Fruit fly (Drosophila melanogaster) whole organism, embryonic: ENCODE measurements around the gene CG1143.
A peak's percentile ranks its signal among the peaks of the same experiment; 100 is the strongest.

ENCODE experiments used
- Antp ChIP-seq: fragments of 200-800 bp; sonication (Bioruptor generic); optimal IDR thresholded peaks from 3 replicates; lab custom pipeline; 2016; ENCODE audit warnings: missing biosample characterization, missing genetic modification characterization
- Atf6 ChIP-seq: fragments of 200-800 bp; sonication (Bioruptor generic); IDR thresholded peaks from 2 replicates; pipeline ENCODE4 v1.3.6; 2022; ENCODE audit warnings: missing biosample characterization, missing genetic modification characterization
- B-H2 ChIP-seq: fragments of 200-800 bp; sonication (Bioruptor generic); optimal IDR thresholded peaks from 2 replicates; lab custom pipeline; 2018; ENCODE audit warnings: missing biosample characterization, mild to moderate bottlenecking, missing genetic modification characterization
- CG11247 ChIP-seq: fragments of 200-800 bp; sonication (Bioruptor generic); IDR thresholded peaks from 2 replicates; pipeline ENCODE4 v1.3.6; 2022; ENCODE audit warnings: missing biosample characterization, missing genetic modification characterization
- CG11504 ChIP-seq: fragments of 200-800 bp; sonication (Bioruptor generic); optimal IDR thresholded peaks from 3 replicates; lab custom pipeline; 2019; ENCODE audit warnings: missing biosample characterization, mild to moderate bottlenecking, missing genetic modification characterization, moderate library complexity
- CG12155 ChIP-seq: fragments of 200-800 bp; sonication (Bioruptor generic); optimal IDR thresholded peaks from 3 replicates; lab custom pipeline; 2016; ENCODE audit warnings: missing biosample characterization, missing genetic modification characterization
- CG12942 ChIP-seq: fragments of 200-800 bp; sonication (Bioruptor generic); optimal IDR thresholded peaks from 3 replicates; lab custom pipeline; 2016; ENCODE audit warnings: missing biosample characterization, missing genetic modification characterization
- CG14710 ChIP-seq: fragments of 200-800 bp; sonication (Bioruptor generic); optimal IDR thresholded peaks from 3 replicates; lab custom pipeline; 2019; ENCODE audit warnings: missing biosample characterization, mild to moderate bottlenecking, missing genetic modification characterization, moderate library complexity
- CG17186 ChIP-seq: fragments of 200-800 bp; sonication (Bioruptor generic); optimal IDR thresholded peaks from 3 replicates; lab custom pipeline; 2017; ENCODE audit warnings: missing biosample characterization, missing genetic modification reagents, missing genetic modification characterization
- CG30431 ChIP-seq: fragments of 200-800 bp; sonication (Bioruptor generic); optimal IDR thresholded peaks from 2 replicates; lab custom pipeline; 2017; ENCODE audit warnings: missing biosample characterization, missing genetic modification characterization
- CG31441 ChIP-seq: fragments of 200-800 bp; sonication (Bioruptor generic); IDR thresholded peaks from 2 replicates; pipeline ENCODE4 v1.3.6; 2022; ENCODE audit warnings: missing biosample characterization, missing genetic modification characterization
- CG3281 ChIP-seq: fragments of 200-800 bp; sonication (Bioruptor generic); optimal IDR thresholded peaks from 3 replicates; lab custom pipeline; 2017; ENCODE audit warnings: missing biosample characterization, mild to moderate bottlenecking, missing genetic modification characterization
- CG8388 ChIP-seq: fragments of 200-800 bp; sonication (Bioruptor generic); optimal IDR thresholded peaks from 2 replicates; lab custom pipeline; 2019; ENCODE audit warnings: missing biosample characterization, mild to moderate bottlenecking, missing genetic modification characterization, moderate library complexity
- CG8765 ChIP-seq: fragments of 200-800 bp; sonication (Bioruptor generic); IDR thresholded peaks from 2 replicates; pipeline ENCODE4 v1.3.6; 2022; ENCODE audit warnings: missing biosample characterization, missing genetic modification characterization
- CG9437 ChIP-seq: fragments of 200-800 bp; sonication (Bioruptor generic); optimal IDR thresholded peaks from 2 replicates; lab custom pipeline; 2018; ENCODE audit warnings: missing biosample characterization, mild to moderate bottlenecking, missing genetic modification characterization
- CG9797 ChIP-seq: fragments of 200-800 bp; sonication (Bioruptor generic); optimal IDR thresholded peaks from 3 replicates; lab custom pipeline; 2018; ENCODE audit warnings: missing biosample characterization, mild to moderate bottlenecking, missing genetic modification characterization
- Dad ChIP-seq: fragments of 200-800 bp; sonication (Bioruptor generic); optimal IDR thresholded peaks from 3 replicates; lab custom pipeline; 2016; ENCODE audit warnings: missing biosample characterization, missing genetic modification characterization
- Dref ChIP-seq: fragments of 200-800 bp; sonication (Bioruptor generic); IDR thresholded peaks from 2 replicates; pipeline ENCODE4 v1.3.6; 2022; ENCODE audit warnings: missing biosample characterization, missing genetic modification characterization
- E2f2 ChIP-seq: fragments of 200-800 bp; sonication (Bioruptor generic); IDR thresholded peaks from 2 replicates; pipeline ENCODE4 v1.3.6; 2022; ENCODE audit warnings: missing biosample characterization, missing genetic modification characterization
- H15 ChIP-seq: fragments of 200-800 bp; sonication (Bioruptor generic); IDR thresholded peaks from 3 replicates; pipeline ENCODE4 v1.3.6; 2022; ENCODE audit warnings: missing biosample characterization, missing genetic modification characterization
- HmgZ ChIP-seq: fragments of 200-800 bp; sonication (Bioruptor generic); optimal IDR thresholded peaks from 2 replicates; lab custom pipeline; 2018; ENCODE audit warnings: missing biosample characterization, mild to moderate bottlenecking, missing genetic modification characterization
- Hr39 ChIP-seq: fragments of >200 bp; optimal IDR thresholded peaks from 2 replicates; lab custom pipeline; 2017
- Lpt ChIP-seq: fragments of >200 bp; optimal IDR thresholded peaks from 2 replicates; lab custom pipeline; 2018; ENCODE audit warnings: missing biosample characterization, missing genetic modification characterization
- Optix ChIP-seq: fragments of 200-800 bp; sonication (Bioruptor generic); IDR thresholded peaks from 3 replicates; pipeline ENCODE4 v1.3.6; 2022; ENCODE audit warnings: missing biosample characterization, missing genetic modification characterization
- PHDP ChIP-seq: fragments of 200-800 bp; sonication (Bioruptor generic); optimal IDR thresholded peaks from 3 replicates; lab custom pipeline; 2018; ENCODE audit warnings: missing biosample characterization, mild to moderate bottlenecking, missing genetic modification characterization, moderate library complexity
- Pdp1 ChIP-seq, 2 experiments: fragments of 200-800 bp; sonication (Bioruptor generic); optimal IDR thresholded peaks; 3 replicates each; lab custom pipeline; 2016; ENCODE audit warnings: missing biosample characterization in 2 of 2, missing genetic modification characterization in 2 of 2, mild to moderate bottlenecking in 1 of 2, moderate library complexity in 1 of 2
- Ptx1 ChIP-seq: fragments of 200-800 bp; sonication (Bioruptor generic); IDR thresholded peaks from 2 replicates; pipeline ENCODE4 v1.3.6; 2022; ENCODE audit warnings: missing biosample characterization, missing genetic modification characterization
- Ravus ChIP-seq: fragments of 200-800 bp; sonication (Bioruptor generic); IDR thresholded peaks from 2 replicates; pipeline ENCODE4 v1.3.6; 2022; ENCODE audit warnings: missing biosample characterization, missing genetic modification characterization
- Sry-δ ChIP-seq: fragments of 200-800 bp; sonication (Bioruptor generic); optimal IDR thresholded peaks from 2 replicates; lab custom pipeline; 2016; ENCODE audit warnings: missing biosample characterization, missing genetic modification characterization
- cg ChIP-seq: fragments of 200-800 bp; sonication (Bioruptor generic); optimal IDR thresholded peaks from 3 replicates; lab custom pipeline; 2019; ENCODE audit warnings: missing biosample characterization, mild to moderate bottlenecking, missing genetic modification characterization, moderate library complexity
- chinmo ChIP-seq: fragments of 200-800 bp; sonication (Bioruptor generic); IDR thresholded peaks from 4 replicates; pipeline ENCODE4 v1.3.6; 2022; ENCODE audit warnings: missing biosample characterization, missing genetic modification characterization; ENCODE audit not compliant: partially characterized antibody
- chm ChIP-seq: fragments of 200-800 bp; sonication (Bioruptor generic); IDR thresholded peaks from 2 replicates; pipeline ENCODE4 v1.3.6; 2022; ENCODE audit warnings: missing biosample characterization, missing genetic modification characterization
- crol ChIP-seq: fragments of 200-800 bp; sonication (Bioruptor generic); IDR thresholded peaks from 2 replicates; pipeline ENCODE4 v1.3.6; 2022; ENCODE audit warnings: missing biosample characterization, missing genetic modification characterization
- dpn ChIP-seq, 2 experiments: fragments of 200-800 bp; sonication (Bioruptor generic); optimal IDR thresholded peaks; 3 replicates each; lab custom pipeline; 2016; ENCODE audit warnings: missing biosample characterization in 2 of 2, missing genetic modification characterization in 2 of 2
- emc ChIP-seq: fragments of 200-800 bp; sonication (Bioruptor generic); optimal IDR thresholded peaks from 2 replicates; lab custom pipeline; 2016; ENCODE audit warnings: missing biosample characterization, missing genetic modification characterization
- ems ChIP-seq: fragments of 200-800 bp; sonication (Bioruptor generic); optimal IDR thresholded peaks from 3 replicates; lab custom pipeline; 2016; ENCODE audit warnings: missing biosample characterization, missing genetic modification characterization
- eve ChIP-seq, 2 experiments: fragments of >200 bp; optimal IDR thresholded peaks; 2 replicates each; lab custom pipeline; 2017; ENCODE audit warnings: missing biosample characterization in 2 of 2, missing genetic modification characterization in 2 of 2
- ewg ChIP-seq: fragments of 200-800 bp; sonication (Bioruptor generic); optimal IDR thresholded peaks from 3 replicates; lab custom pipeline; 2017; ENCODE audit warnings: mild to moderate bottlenecking, missing biosample characterization, missing genetic modification reagents, missing genetic modification characterization
- eyg ChIP-seq: fragments of 200-800 bp; sonication (Bioruptor generic); optimal IDR thresholded peaks from 3 replicates; lab custom pipeline; 2016; ENCODE audit warnings: missing biosample characterization, missing genetic modification characterization
- fru ChIP-seq: fragments of >200 bp; optimal IDR thresholded peaks from 2 replicates; lab custom pipeline; 2017
- gce ChIP-seq: fragments of 200-800 bp; sonication (Bioruptor generic); IDR thresholded peaks from 3 replicates; pipeline ENCODE4 v1.3.6; 2022; ENCODE audit warnings: missing biosample characterization, missing genetic modification characterization
- gt ChIP-seq: fragments of 200-800 bp; sonication (Bioruptor generic); IDR thresholded peaks from 2 replicates; pipeline ENCODE4 v1.3.6; 2022; ENCODE audit warnings: missing biosample characterization, missing genetic modification characterization
- ind ChIP-seq: fragments of 200-800 bp; sonication (Bioruptor generic); optimal IDR thresholded peaks from 3 replicates; lab custom pipeline; 2016; ENCODE audit warnings: missing biosample characterization, missing genetic modification characterization
- jigr1 ChIP-seq: fragments of 200-800 bp; sonication (Bioruptor generic); IDR thresholded peaks from 3 replicates; pipeline ENCODE4 v1.3.6; 2022; ENCODE audit warnings: missing biosample characterization, missing genetic modification characterization
- knrl ChIP-seq: fragments of 200-800 bp; sonication (Bioruptor generic); IDR thresholded peaks from 3 replicates; pipeline ENCODE4 v1.3.6; 2022; ENCODE audit warnings: missing biosample characterization, missing genetic modification characterization; ENCODE audit not compliant: partially characterized antibody
- maf-S ChIP-seq: fragments of 200-800 bp; sonication (Bioruptor generic); optimal IDR thresholded peaks from 2 replicates; lab custom pipeline; 2016; ENCODE audit warnings: missing biosample characterization, missing genetic modification characterization
- onecut ChIP-seq: fragments of 200-800 bp; sonication (Bioruptor generic); IDR thresholded peaks from 2 replicates; pipeline ENCODE4 v1.3.6; 2022; ENCODE audit warnings: missing biosample characterization, missing genetic modification characterization
- row ChIP-seq: fragments of 200-800 bp; sonication (Bioruptor generic); IDR thresholded peaks from 3 replicates; pipeline ENCODE4 v1.3.6; 2022; ENCODE audit warnings: missing biosample characterization, missing genetic modification characterization
- sr ChIP-seq: fragments of 200-800 bp; sonication (Bioruptor generic); IDR thresholded peaks from 3 replicates; pipeline ENCODE4 v1.3.6; 2022; ENCODE audit warnings: missing biosample characterization, missing genetic modification characterization
- vnd ChIP-seq: fragments of 200-800 bp; sonication (Bioruptor generic); IDR thresholded peaks from 3 replicates; pipeline ENCODE4 v1.3.6; 2022; ENCODE audit warnings: missing biosample characterization, missing genetic modification characterization; ENCODE audit not compliant: partially characterized antibody
- zfh2 ChIP-seq: fragments of 200-800 bp; sonication (Bioruptor generic); optimal IDR thresholded peaks from 2 replicates; lab custom pipeline; 2016; ENCODE audit warnings: missing biosample characterization, missing genetic modification characterization

The CG1143 gene

DNA sequence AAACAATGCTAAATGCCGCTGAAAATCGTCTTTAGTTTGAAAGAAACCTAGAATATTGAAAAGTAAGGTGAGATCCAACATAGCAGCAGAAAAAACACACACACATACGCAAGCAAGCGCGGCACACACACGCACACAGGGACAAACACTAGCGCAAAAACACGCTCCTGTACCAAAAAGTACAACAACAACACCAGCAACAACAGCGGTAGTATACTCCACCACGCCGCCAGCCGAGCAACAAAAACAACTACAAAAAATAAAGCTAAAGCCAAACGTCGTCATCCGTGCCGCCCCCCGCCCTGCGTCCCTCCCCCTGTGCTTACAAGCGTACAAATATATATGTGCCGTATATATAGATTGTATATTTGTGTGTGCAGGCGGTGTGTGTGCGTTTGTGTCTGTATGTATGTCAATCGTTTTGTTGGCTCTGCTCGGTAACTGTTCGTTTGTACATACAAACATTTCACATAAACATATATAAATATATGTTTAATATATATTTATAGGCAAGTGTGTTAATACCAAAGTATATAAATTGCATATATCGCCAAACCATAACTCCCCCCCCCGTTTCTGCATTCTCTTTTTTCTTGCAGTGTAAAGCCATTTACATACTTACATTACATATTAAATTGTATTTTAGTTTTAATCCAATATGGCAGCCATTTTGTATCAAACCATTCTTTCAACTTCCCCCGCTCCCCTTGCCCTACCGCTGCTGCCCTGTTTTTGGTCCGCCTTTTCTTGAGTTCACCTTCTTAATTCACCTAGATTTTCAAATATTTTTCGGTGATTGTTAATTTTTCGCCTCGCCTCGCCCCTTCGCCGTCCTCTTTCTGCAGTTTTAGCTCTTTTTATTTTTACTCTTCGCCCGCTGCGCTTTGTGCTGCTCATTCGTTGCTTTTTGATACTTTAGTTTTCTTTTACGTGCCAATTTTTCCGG lies 8.9 kb upstream of the CG1143 start (continued):
- TF ChIP-seq cg (GFP tag; lab: Kevin White, UChicago) = peak; percentile 86
- TF ChIP-seq gt = no peak
- no peak for TF ChIP-seq B-H2
- no peak for TF ChIP-seq Dref (GFP tag; lab: Robert Waterston, UW)
- TF ChIP-seq chinmo (GFP tag; lab: Robert Waterston, UW) = peak; percentile 69; the same call in 1 of the 4 replicates
- TF ChIP-seq eyg (GFP tag; lab: Kevin White, UChicago) = no peak
- no peak for TF ChIP-seq jigr1 (GFP tag; lab: Robert Waterston, UW)
- TF ChIP-seq sr (GFP tag; lab: Robert Waterston, UW) = no peak
- no peak for TF ChIP-seq CG17186
- TF ChIP-seq CG3281 = no peak
- TF ChIP-seq PHDP (tag; lab: Kevin White, UChicago) = no peak
- TF ChIP-seq Dad = no peak
- TF ChIP-seq Optix = no peak
- no peak for TF ChIP-seq Pdp1 (GFP tag; optimal IDR thresholded peaks at IDR 0.05; lab: Kevin White, UChicago)
- TF ChIP-seq maf-S (GFP tag; lab: Kevin White, UChicago) = no peak
- peak; percentile 6 for TF ChIP-seq ewg (GFP tag; lab: Kevin White, UChicago)
- TF ChIP-seq CG12942 = no peak
- no peak for TF ChIP-seq knrl (GFP tag; lab: Robert Waterston, UW)
- TF ChIP-seq CG31441 (GFP tag; lab: Robert Waterston, UW) = no peak
- TF ChIP-seq Sry-δ (GFP tag; lab: Kevin White, UChicago) = no peak
- TF ChIP-seq CG11504 (tag; lab: Kevin White, UChicago) = no peak
- TF ChIP-seq chm = no peak
- TF ChIP-seq dpn (GFP tag; optimal IDR thresholded peaks at IDR 0.05; lab: Kevin White, UChicago) = no peak
- TF ChIP-seq CG8388 (GFP tag; lab: Kevin White, UChicago) = no peak
- TF ChIP-seq CG9437 (GFP tag; lab: Kevin White, UChicago) = no peak
- peak; percentile 14 for TF ChIP-seq HmgZ (tag; lab: Kevin White, UChicago)
- TF ChIP-seq Atf6 = no peak
- no peak for TF ChIP-seq gce (GFP tag; lab: Robert Waterston, UW)
- TF ChIP-seq Ravus (GFP tag; lab: Robert Waterston, UW) = no peak
- TF ChIP-seq ind = no peak
- no peak for TF ChIP-seq E2f2
- TF ChIP-seq CG8765 (GFP tag; lab: Robert Waterston, UW) = no peak
- no peak for TF ChIP-seq onecut
- no peak for TF ChIP-seq CG12155 (GFP tag; lab: Kevin White, UChicago)
- no peak for TF ChIP-seq CG11247 (GFP tag; lab: Robert Waterston, UW)
- TF ChIP-seq Ptx1 (GFP tag; lab: Robert Waterston, UW) = no peak
- TF ChIP-seq zfh2 = no peak
- TF ChIP-seq CG14710 (tag; lab: Kevin White, UChicago) = no peak
- no peak for TF ChIP-seq vnd (GFP tag; lab: Robert Waterston, UW)
- TF ChIP-seq H15 = no peak
- TF ChIP-seq crol (GFP tag; lab: Robert Waterston, UW) = peak; percentile 87
- no peak for TF ChIP-seq Antp (GFP tag; lab: Kevin White, UChicago)
- TF ChIP-seq ems = no peak
- no peak for TF ChIP-seq Hr39 (lab: Kevin White, UChicago)
- no peak for TF ChIP-seq eve (GFP tag; optimal IDR thresholded peaks at IDR 0.05; lab: Kevin White, UChicago)
- TF ChIP-seq row (GFP tag; lab: Robert Waterston, UW) = peak; percentile 23; the same call in 1 of the 3 replicates
- no peak for TF ChIP-seq emc (GFP tag; lab: Kevin White, UChicago)
- no peak for TF ChIP-seq fru (lab: Kevin White, UChicago)
- no peak for TF ChIP-seq CG30431 (GFP tag; lab: Kevin White, UChicago)
- no peak for TF ChIP-seq CG9797
- TF ChIP-seq Lpt (GFP tag; lab: Kevin White, UChicago) = no peak
